Worm (Caenorhabditis elegans) whole organism, early embryonic: ENCODE results near the gene srbc-75.

Experiments
- B0310.2 ChIP-seq: sonication (generic microtip); optimal IDR thresholded peaks from 2 replicates; lab custom pipeline; 2016; ENCODE audit warnings: mild to moderate bottlenecking, missing genetic modification characterization, missing compliant biosample characterization
- F13C5.2 ChIP-seq: sonication (generic microtip); optimal IDR thresholded peaks from 2 replicates; lab custom pipeline; 2017; ENCODE audit warnings: mild to moderate bottlenecking, missing genetic modification characterization, inconsistent platforms, missing compliant biosample characterization
- aly-1 ChIP-seq: sonication (generic microtip); optimal IDR thresholded peaks from 2 replicates; lab custom pipeline; 2016; ENCODE audit warnings: missing genetic modification characterization, missing compliant biosample characterization
- ama-1 ChIP-seq: fragments of 150-350 bp; optimal IDR thresholded peaks from 2 replicates; lab custom pipeline; 2014
- ceh-13 ChIP-seq: fragments of 200-800 bp; sonication (Bioruptor generic); optimal IDR thresholded peaks from 2 replicates; lab custom pipeline; 2018; ENCODE audit warnings: mild to moderate bottlenecking, missing genetic modification characterization, missing compliant biosample characterization
- ceh-36 ChIP-seq: sonication (generic microtip); optimal IDR thresholded peaks from 2 replicates; lab custom pipeline; 2016; ENCODE audit warnings: missing genetic modification characterization, inconsistent platforms, missing compliant biosample characterization
- ets-7 ChIP-seq: sonication (generic microtip); optimal IDR thresholded peaks from 2 replicates; lab custom pipeline; 2016; ENCODE audit warnings: missing genotype, missing genetic modification characterization, missing compliant biosample characterization
- flt-1 ChIP-seq: fragments of 200-800 bp; sonication (Bioruptor generic); IDR thresholded peaks from 2 replicates; pipeline ENCODE4 v1.3.6; 2022; ENCODE audit warnings: missing genetic modification characterization, missing compliant biosample characterization
- hmbx-1 ChIP-seq: sonication (generic microtip); optimal IDR thresholded peaks from 2 replicates; lab custom pipeline; 2016; ENCODE audit warnings: mild to moderate bottlenecking, missing genetic modification characterization, missing compliant biosample characterization
- hmg-4 ChIP-seq: fragments of 200-800 bp; sonication (Bioruptor generic); optimal IDR thresholded peaks from 2 replicates; lab custom pipeline; 2018; ENCODE audit warnings: mild to moderate bottlenecking, missing genetic modification characterization, missing compliant biosample characterization
- hnd-1 ChIP-seq: sonication (generic microtip); optimal IDR thresholded peaks from 2 replicates; lab custom pipeline; 2016; ENCODE audit warnings: missing genetic modification characterization, missing compliant biosample characterization
- pes-1 ChIP-seq: fragments of 200-800 bp; sonication (Bioruptor generic); IDR thresholded peaks from 2 replicates; pipeline ENCODE4 v1.3.6; 2022; ENCODE audit warnings: missing genetic modification reagents, missing genetic modification characterization, missing compliant biosample characterization
- scrt-1 ChIP-seq: fragments of 200-800 bp; sonication (Bioruptor generic); IDR thresholded peaks from 2 replicates; pipeline ENCODE4 v1.3.6; 2022; ENCODE audit warnings: missing genetic modification characterization, missing compliant biosample characterization
- sea-1 ChIP-seq: fragments of 200-800 bp; sonication (Bioruptor generic); conservative IDR thresholded peaks from 2 replicates; pipeline ENCODE4 v1.3.6; 2022; ENCODE audit warnings: missing genetic modification characterization, missing compliant biosample characterization
- tbx-11 ChIP-seq: fragments of 200-800 bp; sonication (Bioruptor generic); IDR thresholded peaks from 2 replicates; pipeline ENCODE4 v1.3.6; 2022; ENCODE audit warnings: missing genetic modification characterization, missing compliant biosample characterization
- tbx-37 ChIP-seq: fragments of 200-800 bp; sonication (Bioruptor generic); conservative IDR thresholded peaks from 2 replicates; pipeline ENCODE4 v1.3.6; 2022; ENCODE audit warnings: missing genetic modification reagents, missing genetic modification characterization, missing compliant biosample characterization
- tra-4 ChIP-seq: sonication (generic microtip); optimal IDR thresholded peaks from 2 replicates; lab custom pipeline; 2017; ENCODE audit warnings: missing genetic modification characterization, missing compliant biosample characterization

The srbc-75 gene

DNA sequence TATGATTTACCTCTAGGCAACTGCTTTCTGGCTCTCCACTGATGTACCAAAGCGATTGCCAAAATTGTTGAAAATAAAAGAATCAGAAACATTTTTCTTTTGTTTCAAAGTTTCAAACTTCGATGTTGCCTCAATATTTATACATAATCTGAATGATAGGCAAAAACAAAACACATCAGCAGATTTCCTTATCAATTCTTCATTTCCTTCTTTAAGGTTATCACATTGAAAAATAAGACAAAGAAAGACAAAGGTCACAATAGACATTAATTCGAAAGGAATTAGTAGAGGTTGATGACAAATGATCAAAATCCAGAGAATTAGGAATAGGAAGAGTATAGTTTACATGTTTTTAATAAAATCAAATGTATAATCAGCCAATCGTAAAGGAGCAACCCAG, 37.4 kb downstream of the srbc-75 start, which contains the start of gene cyp-34A2:
Gene cyp-34A2, minus strand, starts transcription at position 101 of the 400 bp plus-strand sequence.
- TF ChIP-seq tbx-11 = no peak

DNA sequence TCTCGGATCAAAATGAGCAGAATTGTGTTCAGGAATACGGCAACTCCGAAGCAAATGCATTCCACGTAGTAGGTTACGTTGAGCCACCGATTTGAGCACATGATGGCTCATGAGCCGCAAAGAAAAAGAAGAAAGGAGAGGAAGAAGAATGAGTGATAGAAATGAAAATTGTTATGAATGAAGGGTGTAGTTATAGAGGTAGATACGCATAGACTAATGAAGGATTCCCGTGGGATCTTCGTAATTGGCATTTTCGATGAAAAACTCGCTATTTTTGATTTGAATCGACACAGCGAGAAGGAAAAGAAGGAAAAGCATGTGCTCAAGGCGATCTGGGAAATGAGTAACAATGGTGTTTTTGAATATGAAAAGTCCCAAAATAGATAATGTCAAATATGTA, 40.2 kb downstream of the srbc-75 start, which contains the start of gene str-96:
Gene str-96, minus strand, starts transcription at position 101 of the 400 bp plus-strand sequence.
- no peak for TF ChIP-seq ceh-36 (tag; lab: Kevin White, UChicago)
- no peak for TF ChIP-seq hmbx-1 (tag; lab: Kevin White, UChicago)
- TF ChIP-seq tbx-37 (GFP tag; lab: Robert Waterston, UW) = no peak
- TF ChIP-seq tra-4 (tag; lab: Kevin White, UChicago) = no peak
- no peak for TF ChIP-seq ama-1 (lab: Kevin White, UChicago)
- no peak for TF ChIP-seq pes-1
- no peak for TF ChIP-seq hnd-1 (tag; lab: Kevin White, UChicago)
- no peak for TF ChIP-seq aly-1 (tag; lab: Kevin White, UChicago)
- no peak for TF ChIP-seq tbx-11
- TF ChIP-seq hmg-4 = no peak
- TF ChIP-seq ceh-13 (GFP tag; lab: Kevin White, UChicago) = no peak
- no peak for TF ChIP-seq scrt-1
- no peak for TF ChIP-seq B0310.2 (tag; lab: Kevin White, UChicago)
- TF ChIP-seq ets-7 (tag; lab: Kevin White, UChicago) = no peak
- no peak for TF ChIP-seq sea-1 (GFP tag; lab: Robert Waterston, UW)
- TF ChIP-seq F13C5.2 (tag; lab: Kevin White, UChicago) = no peak

DNA sequence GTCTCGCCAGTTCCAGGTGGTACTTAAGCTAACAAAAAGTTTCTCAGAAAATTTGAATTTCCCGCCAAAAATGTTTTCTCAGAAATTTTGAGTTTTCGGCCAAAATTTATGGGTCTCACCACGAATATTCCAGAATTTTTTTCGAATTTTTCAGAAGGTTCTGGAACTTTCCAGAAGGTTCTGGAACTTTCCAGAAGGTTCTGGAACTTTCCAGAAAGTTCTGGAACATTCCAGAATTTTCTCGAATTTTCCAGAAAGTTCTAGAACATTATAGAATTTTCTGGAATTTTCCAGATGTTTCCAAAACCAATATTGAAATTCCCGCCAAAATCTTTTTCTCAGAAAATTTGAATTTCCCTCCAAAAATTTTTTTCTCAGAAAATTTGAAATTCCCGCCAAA, 41.8 kb downstream of the srbc-75 start:
- TF ChIP-seq flt-1 (peak; percentile 15; the same call in 1 of the 2 replicates), pes-1 (peak; percentile 54; the same call in 1 of the 2 replicates)

DNA sequence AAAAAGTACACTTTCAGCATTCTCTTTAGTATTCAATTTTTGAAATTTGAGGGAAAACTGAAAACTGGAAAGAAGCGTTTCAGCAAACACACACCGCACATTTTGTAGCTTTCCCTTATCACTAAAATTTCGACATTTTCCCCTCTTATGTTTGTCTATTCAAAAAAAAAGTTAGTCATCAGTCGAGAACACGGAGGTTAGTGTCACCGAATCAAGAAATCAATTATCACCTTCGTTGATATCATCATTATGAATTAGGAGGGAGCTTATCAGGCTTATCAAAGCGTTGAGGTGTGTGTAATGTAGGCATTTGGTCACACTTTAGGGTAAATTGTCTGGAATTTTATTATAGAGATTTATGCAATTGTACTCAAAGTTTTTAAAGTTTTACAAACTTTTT, 45.0 kb downstream of the srbc-75 start, which contains the start of gene cpr-3:
Gene cpr-3, minus strand, starts transcription at position 104 of the 400 bp plus-strand sequence.
- TF ChIP-seq ceh-13 (GFP tag; lab: Kevin White, UChicago) (no peak), tra-4 (tag; lab: Kevin White, UChicago) (no peak), ceh-36 (tag; lab: Kevin White, UChicago) (no peak), flt-1 (no peak), ets-7 (tag; lab: Kevin White, UChicago) (no peak), hmbx-1 (tag; lab: Kevin White, UChicago) (no peak), aly-1 (tag; lab: Kevin White, UChicago) (no peak), F13C5.2 (tag; lab: Kevin White, UChicago) (no peak), hmg-4 (no peak), tbx-37 (GFP tag; lab: Robert Waterston, UW) (no peak), scrt-1 (no peak), ama-1 (lab: Kevin White, UChicago) (no peak), tbx-11 (no peak), hnd-1 (tag; lab: Kevin White, UChicago) (no peak), sea-1 (GFP tag; lab: Robert Waterston, UW) (no peak), B0310.2 (tag; lab: Kevin White, UChicago) (no peak), pes-1 (no peak)

DNA sequence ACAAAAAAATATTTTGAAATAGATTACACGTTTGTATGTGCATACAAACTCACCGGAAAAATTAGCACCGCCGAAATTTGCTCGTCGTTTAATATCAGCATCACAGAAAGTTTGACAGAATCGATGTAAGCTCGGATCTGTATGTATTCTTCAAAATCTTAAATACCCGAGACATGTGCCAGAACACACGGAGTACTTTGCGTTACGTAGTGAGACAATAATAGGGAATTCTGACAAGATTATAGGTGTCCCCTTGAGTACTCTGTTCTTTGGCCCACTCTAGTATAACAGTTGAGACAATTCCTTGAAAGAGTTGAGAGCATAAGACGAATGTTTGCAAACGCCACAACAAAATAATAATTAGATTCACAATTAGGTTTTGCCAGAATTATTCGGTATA, 50.0 kb downstream of the srbc-75 start, which contains the start of gene srx-48:
Gene srx-48, minus strand, starts transcription at position 101 of the 400 bp plus-strand sequence.
- TF ChIP-seq hnd-1 (tag; lab: Kevin White, UChicago) = no peak
- TF ChIP-seq hmg-4 = no peak
